Fruit fly (Drosophila melanogaster) whole organism, pupa: ENCODE results near the gene CG34274.

Experiments
- CG15710 ChIP-seq: fragments of 200-800 bp; sonication (Bioruptor generic); optimal IDR thresholded peaks from 2 replicates; lab custom pipeline; 2018; ENCODE audit warnings: missing biosample characterization, mild to moderate bottlenecking, missing genetic modification characterization, moderate library complexity
- Ets98B ChIP-seq: fragments of 200-800 bp; sonication (Bioruptor generic); IDR thresholded peaks from 2 replicates; pipeline ENCODE4 v1.3.6; 2022; ENCODE audit warnings: missing biosample characterization, missing genetic modification characterization

- TF ChIP-seq CG15710 (tag; lab: Kevin White, UChicago) (no peak), Ets98B (GFP tag; lab: Robert Waterston, UW) (no peak)
Observed at dm6 chr3R:15767338-15767737, 35.8 kb downstream of the CG34274 start, which contains the start of gene CG5623.
